Worm (Caenorhabditis elegans) whole organism, young adult: ENCODE results near the gene T26C5.3.

Experiments
- B0261.1 ChIP-seq: sonication (generic microtip); optimal IDR thresholded peaks from 2 replicates; lab custom pipeline; 2016; ENCODE audit warnings: mild to moderate bottlenecking, missing genetic modification characterization, moderate library complexity, missing compliant biosample characterization
- B0336.3 ChIP-seq: fragments of 200-800 bp; sonication (Bioruptor generic); IDR thresholded peaks from 2 replicates; pipeline ENCODE4 v1.3.6; 2022; ENCODE audit warnings: missing genetic modification characterization, missing compliant biosample characterization
- C17E4.6 ChIP-seq: fragments of 200-800 bp; sonication (Bioruptor generic); IDR thresholded peaks from 2 replicates; pipeline ENCODE4 v1.3.6; 2022; ENCODE audit warnings: missing genetic modification reagents, missing genetic modification characterization, missing compliant biosample characterization
- D2030.7 ChIP-seq: fragments of 200-800 bp; sonication (Bioruptor generic); IDR thresholded peaks from 2 replicates; pipeline ENCODE4 v1.3.6; 2022; ENCODE audit warnings: missing genetic modification reagents, missing genetic modification characterization, missing compliant biosample characterization
- F10E7.11 ChIP-seq: sonication (generic microtip); optimal IDR thresholded peaks from 2 replicates; lab custom pipeline; 2017; ENCODE audit warnings: mild to moderate bottlenecking, missing genetic modification characterization, moderate library complexity, missing compliant biosample characterization
- F23B12.7 ChIP-seq: sonication (generic microtip); optimal IDR thresholded peaks from 2 replicates; lab custom pipeline; 2017; ENCODE audit warnings: missing genetic modification characterization, mild to moderate bottlenecking, missing compliant biosample characterization, antibody characterized with exemption, moderate library complexity; ENCODE audit not compliant: insufficient read depth
- F33H1.4 ChIP-seq: fragments of 200-800 bp; sonication (Bioruptor generic); IDR thresholded peaks from 2 replicates; pipeline ENCODE4 v1.3.6; 2022; ENCODE audit warnings: missing genetic modification reagents, missing genetic modification characterization, missing compliant biosample characterization
- F55B11.4 ChIP-seq: sonication (generic microtip); optimal IDR thresholded peaks from 2 replicates; lab custom pipeline; 2016; ENCODE audit warnings: missing compliant biosample characterization, missing genetic modification characterization, borderline replicate concordance; ENCODE audit not compliant: insufficient read depth
- F57A8.1 ChIP-seq: fragments of 200-800 bp; sonication (Bioruptor generic); optimal IDR thresholded peaks from 2 replicates; lab custom pipeline; 2018; ENCODE audit warnings: mild to moderate bottlenecking, missing genetic modification characterization, moderate library complexity, missing compliant biosample characterization
- Y67H2A.10 ChIP-seq: fragments of 200-800 bp; sonication (Bioruptor generic); conservative IDR thresholded peaks from 2 replicates; pipeline ENCODE4 v1.3.6; 2022; ENCODE audit warnings: missing genetic modification reagents, missing genetic modification characterization, missing compliant biosample characterization
- ama-1 ChIP-seq, 3 experiments: fragments of 150-350 bp in 1 of 3; sonication (generic microtip) in 2 of 3; optimal IDR thresholded peaks; 2 replicates each; lab custom pipeline; 2014 to 2018; ENCODE audit warnings: missing biosample characterization in 2 of 3, missing genetic modification characterization in 2 of 3, missing genetic modification reagents in 2 of 3
- aptf-2 ChIP-seq: fragments of 200-800 bp; sonication (Bioruptor generic); conservative IDR thresholded peaks from 2 replicates; pipeline ENCODE4 v1.3.6; 2022; ENCODE audit warnings: missing genetic modification reagents, missing genetic modification characterization, missing compliant biosample characterization
- attf-5 ChIP-seq: fragments of 200-800 bp; sonication (Bioruptor generic); optimal IDR thresholded peaks from 2 replicates; lab custom pipeline; 2018; ENCODE audit warnings: mild to moderate bottlenecking, missing genetic modification characterization, missing compliant biosample characterization
- cebp-1 ChIP-seq, 2 experiments: fragments of 200-800 bp in 1 of 2; sonication (Bioruptor generic) in 1 of 2; sonication (generic microtip) in 1 of 2; IDR thresholded peaks in 1 of 2; optimal IDR thresholded peaks in 1 of 2; 2 replicates each; pipeline versions ENCODE4 v1.3.6 to Lab custom; 2017 to 2022; ENCODE audit warnings: missing compliant biosample characterization in 2 of 2, missing genetic modification characterization in 2 of 2, mild to moderate bottlenecking in 1 of 2, missing genetic modification reagents in 1 of 2, moderate library complexity in 1 of 2
- ceh-100 ChIP-seq: fragments of 200-800 bp; sonication (Bioruptor generic); IDR thresholded peaks from 2 replicates; pipeline ENCODE4 v1.3.6; 2022; ENCODE audit warnings: missing genetic modification reagents, missing genetic modification characterization, missing compliant biosample characterization
- chd-7 ChIP-seq: sonication (generic microtip); optimal IDR thresholded peaks from 2 replicates; lab custom pipeline; 2016; ENCODE audit warnings: mild to moderate bottlenecking, missing genetic modification characterization, moderate library complexity, missing compliant biosample characterization
- dpff-1 ChIP-seq: sonication (generic microtip); optimal IDR thresholded peaks from 2 replicates; lab custom pipeline; 2017; ENCODE audit warnings: mild to moderate bottlenecking, missing genetic modification characterization, missing compliant biosample characterization
- egl-44 ChIP-seq: fragments of 200-800 bp; sonication (Bioruptor generic); IDR thresholded peaks from 2 replicates; pipeline ENCODE4 v1.3.6; 2022; ENCODE audit warnings: missing genetic modification reagents, missing genetic modification characterization, missing compliant biosample characterization
- hmg-20 ChIP-seq: fragments of 200-800 bp; sonication (Bioruptor generic); IDR thresholded peaks from 2 replicates; pipeline ENCODE4 v1.3.6; 2022; ENCODE audit warnings: missing genetic modification reagents, missing genetic modification characterization, missing compliant biosample characterization
- hrde-1 ChIP-seq: sonication (generic microtip); optimal IDR thresholded peaks from 2 replicates; lab custom pipeline; 2016; ENCODE audit warnings: missing genetic modification characterization, mild to moderate bottlenecking, missing compliant biosample characterization, moderate library complexity, missing genotype, missing genetic modification reagents, borderline replicate concordance
- hsf-1 ChIP-seq: fragments of 200-800 bp; sonication (Bioruptor generic); IDR thresholded peaks from 2 replicates; pipeline ENCODE4 v1.3.6; 2022; ENCODE audit warnings: missing genetic modification reagents, missing genetic modification characterization, missing compliant biosample characterization
- lag-1 ChIP-seq: fragments of 200-800 bp; sonication (Bioruptor generic); IDR thresholded peaks from 2 replicates; pipeline ENCODE4 v1.3.6; 2022; ENCODE audit warnings: missing genetic modification reagents, missing genetic modification characterization, missing compliant biosample characterization
- lin-26 ChIP-seq: fragments of 200-800 bp; sonication (Bioruptor generic); IDR thresholded peaks from 2 replicates; pipeline ENCODE4 v1.3.6; 2022; ENCODE audit warnings: missing genetic modification reagents, missing genetic modification characterization, missing compliant biosample characterization
- lin-40 ChIP-seq: sonication (generic microtip); optimal IDR thresholded peaks from 2 replicates; lab custom pipeline; 2016; ENCODE audit warnings: missing genetic modification characterization, mild to moderate bottlenecking, missing compliant biosample characterization, missing genotype, missing genetic modification reagents
- lsl-1 ChIP-seq: fragments of 200-800 bp; sonication (Bioruptor generic); optimal IDR thresholded peaks from 2 replicates; lab custom pipeline; 2018; ENCODE audit warnings: mild to moderate bottlenecking, missing genetic modification characterization, moderate library complexity, missing compliant biosample characterization
- lsy-27 ChIP-seq: sonication (generic microtip); optimal IDR thresholded peaks from 2 replicates; lab custom pipeline; 2017; ENCODE audit warnings: missing genetic modification characterization, mild to moderate bottlenecking, missing compliant biosample characterization, antibody characterized with exemption, missing genotype, borderline replicate concordance; ENCODE audit not compliant: insufficient read depth
- pbrm-1 ChIP-seq: fragments of 200-800 bp; sonication (Bioruptor generic); IDR thresholded peaks from 2 replicates; pipeline ENCODE4 v1.3.6; 2022; ENCODE audit warnings: missing genetic modification reagents, missing genetic modification characterization, missing compliant biosample characterization
- rpc-1 ChIP-seq, 2 experiments: fragments of 150-350 bp in 1 of 2; sonication (generic microtip) in 1 of 2; optimal IDR thresholded peaks; 2 replicates each; lab custom pipeline; 2014 to 2018; ENCODE audit warnings: missing biosample characterization in 1 of 2, missing genetic modification characterization in 1 of 2, missing genetic modification reagents in 1 of 2, missing genotype in 1 of 2
- snpc-1.1 ChIP-seq: sonication (generic microtip); optimal IDR thresholded peaks from 2 replicates; lab custom pipeline; 2017; ENCODE audit warnings: missing genetic modification characterization, mild to moderate bottlenecking, missing compliant biosample characterization, antibody characterized with exemption, moderate library complexity, missing genotype, missing genetic modification reagents; ENCODE audit not compliant: insufficient read depth
- snpc-3.4 ChIP-seq: sonication (generic microtip); optimal IDR thresholded peaks from 2 replicates; lab custom pipeline; 2017; ENCODE audit warnings: missing genetic modification characterization, mild to moderate bottlenecking, missing compliant biosample characterization, antibody characterized with exemption, moderate library complexity, missing genotype, missing genetic modification reagents
- somi-1 ChIP-seq: fragments of 200-800 bp; sonication (Bioruptor generic); optimal IDR thresholded peaks from 2 replicates; lab custom pipeline; 2018; ENCODE audit warnings: mild to moderate bottlenecking, missing genetic modification characterization, missing compliant biosample characterization
- tbx-9 ChIP-seq: sonication (generic microtip); optimal IDR thresholded peaks from 2 replicates; lab custom pipeline; 2016; ENCODE audit warnings: borderline replicate concordance, missing genetic modification characterization, inconsistent platforms, missing compliant biosample characterization
- zfh-2 ChIP-seq: fragments of 200-800 bp; sonication (Bioruptor generic); conservative IDR thresholded peaks from 2 replicates; pipeline ENCODE4 v1.3.6; 2022; ENCODE audit warnings: missing genetic modification reagents, missing genetic modification characterization, missing compliant biosample characterization
- zim-3 ChIP-seq: sonication (generic microtip); optimal IDR thresholded peaks from 2 replicates; lab custom pipeline; 2017; ENCODE audit warnings: mild to moderate bottlenecking, missing genetic modification characterization, moderate library complexity, missing compliant biosample characterization
- ztf-18 ChIP-seq: sonication (generic microtip); optimal IDR thresholded peaks from 2 replicates; lab custom pipeline; 2016; ENCODE audit warnings: missing genotype, mild to moderate bottlenecking, missing genetic modification characterization, missing compliant biosample characterization
- ztf-26 ChIP-seq: sonication (generic microtip); optimal IDR thresholded peaks from 2 replicates; lab custom pipeline; 2017; ENCODE audit warnings: missing genetic modification characterization, missing compliant biosample characterization
- ztf-3 ChIP-seq: fragments of 200-800 bp; sonication (Bioruptor generic); optimal IDR thresholded peaks from 2 replicates; lab custom pipeline; 2018; ENCODE audit warnings: mild to moderate bottlenecking, missing genetic modification characterization, missing compliant biosample characterization
- ztf-6 ChIP-seq: fragments of 200-800 bp; sonication (Bioruptor generic); IDR thresholded peaks from 2 replicates; pipeline ENCODE4 v1.3.6; 2022; ENCODE audit warnings: missing genetic modification reagents, missing genetic modification characterization, missing compliant biosample characterization

Gene T26C5.3

ce11 chrII:9262845-9263402 lies 26.5 kb downstream of the T26C5.3 start:
- TF ChIP-seq dpff-1 (tag; lab: Kevin White, UChicago): no peak
- TF ChIP-seq hsf-1 (GFP tag; lab: Robert Waterston, UW): no peak
- TF ChIP-seq ztf-6 (GFP tag; lab: Robert Waterston, UW): no peak
- TF ChIP-seq zfh-2 (GFP tag; lab: Robert Waterston, UW): 0 out of 2 replicates have a peak, but pooled peaks have one; percentile 9
- TF ChIP-seq ceh-100: no peak
- no peak for TF ChIP-seq C17E4.6 (GFP tag; lab: Robert Waterston, UW)

- TF ChIP-seq lsl-1 (no peak), lin-40 (tag; lab: Kevin White, UChicago) (no peak), hmg-20 (GFP tag; lab: Robert Waterston, UW) (no peak), ztf-18 (no peak), ztf-26 (tag; lab: Kevin White, UChicago) (no peak), chd-7 (tag; lab: Kevin White, UChicago) (no peak), F23B12.7 (tag; lab: Kevin White, UChicago) (no peak)
- TF ChIP-seq, all 124 proteins: peak for 0
These were observed 27.4 kb downstream of the T26C5.3 start for ce11 chrII:9263784-9264183.

- TF ChIP-seq ama-1 (optimal IDR thresholded peaks at IDR 0.05; lab: Kevin White, UChicago) (no peak), ama-1 (GFP tag; optimal IDR thresholded peaks at IDR 0.05; lab: Kevin White, UChicago) (no peak)
These were observed 28.4 kb downstream of the T26C5.3 start for ce11 chrII:9264689-9265278.

- TF ChIP-seq attf-5 (GFP tag; lab: Kevin White, UChicago) (no peak), snpc-3.4 (no peak), D2030.7 (no peak), rpc-1 (optimal IDR thresholded peaks at IDR 0.05; lab: Kevin White, UChicago) (no peak), rpc-1 (tag; optimal IDR thresholded peaks at IDR 0.05; lab: Kevin White, UChicago) (no peak), lag-1 (GFP tag; lab: Robert Waterston, UW) (no peak), somi-1 (GFP tag; lab: Kevin White, UChicago) (no peak), F57A8.1 (GFP tag; lab: Kevin White, UChicago) (no peak)
These were observed 29.3 kb downstream of the T26C5.3 start for ce11 chrII:9265705-9266104.

ce11 chrII:9266252-9266651 lies 29.9 kb downstream of the T26C5.3 start:
- TF ChIP-seq Y67H2A.10 (GFP tag; lab: Robert Waterston, UW): no peak
- no peak for TF ChIP-seq F33H1.4
- no peak for TF ChIP-seq ceh-100
- TF ChIP-seq F55B11.4: no peak
- no peak for TF ChIP-seq ztf-3
- TF ChIP-seq B0261.1 (tag; lab: Kevin White, UChicago): no peak
- TF ChIP-seq lin-26: no peak
- no peak for TF ChIP-seq F10E7.11 (tag; lab: Kevin White, UChicago)

ce11 chrII:9266755-9267154 lies 30.4 kb downstream of the T26C5.3 start, which contains the start of gene C01G6.2:
TSS of gene C01G6.2 (plus strand) at chrII:9267055.
- TF ChIP-seq pbrm-1 (GFP tag; lab: Robert Waterston, UW) (no peak), lsl-1 (no peak), lsy-27 (tag; lab: Kevin White, UChicago) (no peak), B0336.3 (no peak), hrde-1 (tag; lab: Kevin White, UChicago) (no peak), aptf-2 (GFP tag; lab: Robert Waterston, UW) (no peak), zim-3 (tag; lab: Kevin White, UChicago) (no peak), snpc-1.1 (tag; lab: Kevin White, UChicago) (no peak), egl-44 (GFP tag; lab: Robert Waterston, UW) (no peak), tbx-9 (tag; lab: Kevin White, UChicago) (no peak), ztf-3 (no peak), dpff-1 (tag; lab: Kevin White, UChicago) (no peak), cebp-1 (GFP tag; IDR thresholded peaks at IDR 0.05; lab: Robert Waterston, UW) (no peak), cebp-1 (tag; optimal IDR thresholded peaks at IDR 0.05; lab: Kevin White, UChicago) (no peak)
